Worm (Caenorhabditis elegans) whole organism, L3 larva: Measurements from ENCODE around the gene daf-28.

Experiments used
- aly-2 ChIP-seq: fragments of 150-350 bp; optimal IDR thresholded peaks from 2 replicates; lab custom pipeline; 2014; ENCODE audit warnings: missing biosample characterization, missing genetic modification characterization
- elt-1 ChIP-seq: fragments of 150-350 bp; optimal IDR thresholded peaks from 2 replicates; lab custom pipeline; 2014; ENCODE audit warnings: missing biosample characterization, missing genetic modification characterization
- elt-2 ChIP-seq: sonication (generic microtip); optimal IDR thresholded peaks from 2 replicates; lab custom pipeline; 2016; ENCODE audit warnings: missing genetic modification reagents, mild to moderate bottlenecking, missing genetic modification characterization, missing compliant biosample characterization
- elt-3 ChIP-seq, 3 experiments: fragments of 150-350 bp in 1 of 3; sonication (generic microtip) in 2 of 3; optimal IDR thresholded peaks; 2 replicates in 2 of 3; 4 replicates in 1 of 3; lab custom pipeline; 2014 to 2017; ENCODE audit warnings: missing biosample characterization in 3 of 3, missing genetic modification characterization in 3 of 3
- jun-1 ChIP-seq: fragments of 150-350 bp; optimal IDR thresholded peaks from 2 replicates; lab custom pipeline; 2014; ENCODE audit warnings: missing biosample characterization, missing genetic modification reagents, missing genetic modification characterization
- nhr-12 ChIP-seq: fragments of 150-350 bp; optimal IDR thresholded peaks from 2 replicates; lab custom pipeline; 2014; ENCODE audit warnings: missing biosample characterization, missing genetic modification characterization
- nhr-23 ChIP-seq: fragments of 150-350 bp; optimal IDR thresholded peaks from 2 replicates; lab custom pipeline; 2014; ENCODE audit warnings: missing biosample characterization, missing genetic modification reagents, missing genetic modification characterization
- nhr-28 ChIP-seq: fragments of 150-350 bp; optimal IDR thresholded peaks from 2 replicates; lab custom pipeline; 2014; ENCODE audit warnings: missing biosample characterization, missing genetic modification characterization
- skn-1 ChIP-seq: fragments of 150-350 bp; optimal IDR thresholded peaks from 2 replicates; lab custom pipeline; 2014; ENCODE audit warnings: missing biosample characterization, missing genetic modification characterization
- unc-62 ChIP-seq: fragments of 150-350 bp; sonication (generic microtip); optimal IDR thresholded peaks from 4 replicates; lab custom pipeline; 2014; ENCODE audit warnings: missing biosample characterization, missing genetic modification reagents, missing genetic modification characterization

DNA sequence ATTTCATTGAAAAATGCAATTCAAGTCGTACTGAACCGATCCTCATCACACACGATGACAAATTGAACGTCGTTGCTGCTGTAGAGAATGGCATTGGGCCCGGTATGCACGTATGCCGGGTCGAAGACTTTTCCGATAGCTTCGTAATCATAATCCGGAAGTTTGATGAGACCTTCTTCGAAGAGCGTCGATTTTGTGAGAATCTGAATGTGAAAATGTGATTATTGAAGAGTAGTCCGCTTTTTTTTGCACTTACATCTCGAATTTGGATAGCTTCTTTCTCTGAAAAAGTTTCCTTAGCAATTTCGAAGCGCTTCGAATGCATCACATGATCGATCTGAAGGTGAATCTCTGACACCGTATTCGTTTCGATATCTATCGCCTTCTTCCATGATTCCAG is 37.7 kb upstream of the daf-28 start, which contains the start of gene fbxa-118:
- TF ChIP-seq skn-1 (tag; lab: Kevin White, UChicago), result no peak
- no peak for TF ChIP-seq elt-1 (tag; lab: Kevin White, UChicago)
- no peak for TF ChIP-seq elt-3 (tag; optimal IDR thresholded peaks at IDR 0.05; lab: Kevin White, UChicago)
- TF ChIP-seq nhr-23 (tag; lab: Kevin White, UChicago), result no peak
- TF ChIP-seq nhr-12 (tag; lab: Kevin White, UChicago), result no peak
- no peak for TF ChIP-seq elt-2 (tag; lab: Kevin White, UChicago)
- no peak for TF ChIP-seq unc-62 (GFP tag; lab: Kevin White, UChicago)
- no peak for TF ChIP-seq nhr-28 (tag; lab: Kevin White, UChicago)
- no peak for TF ChIP-seq aly-2 (tag; lab: Kevin White, UChicago)
- no peak for TF ChIP-seq jun-1
